Worm (Caenorhabditis elegans): ENCODE data around the gene dot-1.2.

DNA sequence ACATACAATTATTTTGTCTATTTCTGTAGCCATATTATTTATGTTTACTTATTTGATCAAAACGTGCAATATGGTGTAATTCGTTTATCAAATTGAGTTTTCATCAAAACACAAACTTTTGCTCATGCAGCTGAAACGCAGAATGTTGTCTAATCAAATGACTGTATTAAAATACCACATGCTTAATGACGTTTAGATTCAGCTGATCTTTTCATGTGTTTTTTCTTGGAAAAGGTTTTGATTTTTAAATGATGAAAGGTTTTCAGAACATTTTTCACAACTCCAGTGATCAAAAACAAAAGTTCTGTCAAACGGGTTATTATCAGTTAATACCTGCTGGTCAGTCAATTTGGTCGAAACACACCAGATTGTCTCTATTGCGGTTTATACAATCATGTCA, 6.1 kb upstream of the dot-1.2 start, which contains the start of gene Y62H9A.1:
- TF ChIP-seq athp-1 (tag; optimal IDR thresholded peaks at IDR 0.05): no peak
- TF ChIP-seq sptf-2 (GFP tag; optimal IDR thresholded peaks at IDR 0.05): no peak
- TF ChIP-seq bed-2 (GFP tag; IDR thresholded peaks at IDR 0.05): no peak
- TF ChIP-seq nhr-90 (tag; optimal IDR thresholded peaks at IDR 0.05): no peak
- TF ChIP-seq rpc-1 (optimal IDR thresholded peaks at IDR 0.05): no peak
- TF ChIP-seq rpc-1 (tag; optimal IDR thresholded peaks at IDR 0.05): no peak
- TF ChIP-seq aptf-3 (GFP tag; IDR thresholded peaks at IDR 0.05): no peak
- no peak for TF ChIP-seq cebp-1 (GFP tag; IDR thresholded peaks at IDR 0.05)
- no peak for TF ChIP-seq cebp-1 (tag; optimal IDR thresholded peaks at IDR 0.05)
- TF ChIP-seq him-1 (tag; optimal IDR thresholded peaks at IDR 0.05): no peak
- TF ChIP-seq nfya-2 (GFP tag; IDR thresholded peaks at IDR 0.05): no peak
